Fruit fly (Drosophila melanogaster): Measurements from ENCODE around the gene moody.
A peak's percentile ranks its signal among the peaks of the same experiment; 100 is the strongest.

moody gene

dm6 chrX:2069787-2070707 is 20.1 kb upstream of the moody start:
- TF ChIP-seq CG14711 (tag; optimal IDR thresholded peaks at IDR 0.05) (no peak), bab1 (GFP tag; optimal IDR thresholded peaks at IDR 0.05) (peak; percentile 4), ovo (GFP tag; optimal IDR thresholded peaks at IDR 0.05) (peak; percentile 29), cnc (optimal IDR thresholded peaks at IDR 0.05) (peak; percentile 68 to 82), CG7045 (GFP tag; optimal IDR thresholded peaks at IDR 0.05) (no peak), CG11617 (GFP tag; optimal IDR thresholded peaks at IDR 0.05) (no peak), tj (GFP tag; optimal IDR thresholded peaks at IDR 0.05) (peak; percentile 50), Crg-1 (GFP tag; optimal IDR thresholded peaks at IDR 0.05) (no peak), Mnt (GFP tag; optimal IDR thresholded peaks at IDR 0.05) (no peak)

- TF ChIP-seq CG33017 (tag; optimal IDR thresholded peaks at IDR 0.05) (no peak), CG12768 (GFP tag; optimal IDR thresholded peaks at IDR 0.05) (no peak), tj (GFP tag; optimal IDR thresholded peaks at IDR 0.05) (no peak), CG7045 (GFP tag; optimal IDR thresholded peaks at IDR 0.05) (no peak), cnc (optimal IDR thresholded peaks at IDR 0.05) (no peak), cic (GFP tag; optimal IDR thresholded peaks at IDR 0.05) (no peak), CG14711 (tag; optimal IDR thresholded peaks at IDR 0.05) (no peak), Clk (GFP tag; optimal IDR thresholded peaks at IDR 0.05) (no peak), Crg-1 (GFP tag; optimal IDR thresholded peaks at IDR 0.05) (no peak), CG5204 (GFP tag; optimal IDR thresholded peaks at IDR 0.05) (no peak), CG11617 (GFP tag; optimal IDR thresholded peaks at IDR 0.05) (no peak), ovo (GFP tag; optimal IDR thresholded peaks at IDR 0.05) (no peak), Mnt (GFP tag; optimal IDR thresholded peaks at IDR 0.05) (no peak)
Measured at dm6 chrX:2068292-2068691, 18.4 kb upstream of the moody start, which contains the start of gene CG4194. Gene CG4194 (plus strand): TSS chrX:2068592.

DNA sequence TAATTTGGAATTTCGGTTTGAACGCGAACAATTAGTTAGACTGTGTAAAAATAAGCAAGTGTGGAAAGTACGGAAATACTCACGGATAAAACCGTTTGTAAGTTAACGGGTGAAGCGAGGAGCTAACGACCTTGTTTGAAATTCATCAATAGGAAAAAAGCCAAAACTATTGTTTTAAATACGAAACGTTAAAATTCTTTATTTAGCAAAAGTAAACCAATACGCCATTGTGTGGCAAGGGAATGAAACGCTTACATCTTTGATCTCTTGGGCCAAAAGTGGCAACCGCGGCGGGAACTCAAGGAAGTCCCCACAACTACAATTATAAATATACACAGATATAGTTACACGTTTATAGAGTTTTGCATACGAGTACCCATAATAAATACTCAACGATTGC is 16.3 kb upstream of the moody start, which contains the start of gene CG14054:
Gene CG14054, minus strand, starts transcription at position 101 of the 400 bp plus-strand sequence.
- no peak for TF ChIP-seq kay (GFP tag; ENCODE audit: borderline replicate concordance)
- TF ChIP-seq CG33017 (tag; optimal IDR thresholded peaks at IDR 0.05) = no peak

dm6 chrX:2065073-2065472 is 15.2 kb upstream of the moody start, which contains the start of gene CG4281:
Gene CG4281 (minus strand): TSS chrX:2065142.
- TF ChIP-seq tj (GFP tag; optimal IDR thresholded peaks at IDR 0.05) (peak; percentile 24), Mnt (GFP tag; optimal IDR thresholded peaks at IDR 0.05) (peak; percentile 37), bab1 (GFP tag; optimal IDR thresholded peaks at IDR 0.05) (peak; percentile 70), CG11617 (GFP tag; optimal IDR thresholded peaks at IDR 0.05) (peak; percentile 23), cnc (optimal IDR thresholded peaks at IDR 0.05) (no peak), Crg-1 (GFP tag; optimal IDR thresholded peaks at IDR 0.05) (peak; percentile 17), toe (GFP tag; optimal IDR thresholded peaks at IDR 0.05) (no peak), CG14711 (tag; optimal IDR thresholded peaks at IDR 0.05) (peak; percentile 40), CG7101 (tag; optimal IDR thresholded peaks at IDR 0.05) (peak; percentile 13)

- TF ChIP-seq Clk (GFP tag; optimal IDR thresholded peaks at IDR 0.05) (no peak), CG14711 (tag; optimal IDR thresholded peaks at IDR 0.05) (peak; percentile 62)
Measured at dm6 chrX:2061849-2062248, 11.9 kb upstream of the moody start, which contains the start of gene Sik2. Gene Sik2 (minus strand): TSS chrX:2061915.

dm6 chrX:2061119-2061518 is 11.2 kb upstream of the moody start:
- TF ChIP-seq CG14711 (tag; optimal IDR thresholded peaks at IDR 0.05) = peak; percentile 66
- TF ChIP-seq CG11617 (GFP tag; optimal IDR thresholded peaks at IDR 0.05) = peak; percentile 60
- TF ChIP-seq CG7045 (GFP tag; optimal IDR thresholded peaks at IDR 0.05) = peak; percentile 57
- no peak for TF ChIP-seq cnc (optimal IDR thresholded peaks at IDR 0.05)
- TF ChIP-seq Mnt (GFP tag; optimal IDR thresholded peaks at IDR 0.05) = peak; percentile 36
- peak; percentile 19 for TF ChIP-seq bab1 (GFP tag; optimal IDR thresholded peaks at IDR 0.05)
- no peak for TF ChIP-seq ovo (GFP tag; optimal IDR thresholded peaks at IDR 0.05)
- TF ChIP-seq CG12768 (GFP tag; optimal IDR thresholded peaks at IDR 0.05) = peak; percentile 63
- TF ChIP-seq cic (GFP tag; optimal IDR thresholded peaks at IDR 0.05) = no peak
- no peak for TF ChIP-seq CG33017 (tag; optimal IDR thresholded peaks at IDR 0.05)
- TF ChIP-seq CG5204 (GFP tag; optimal IDR thresholded peaks at IDR 0.05) = peak; percentile 60
- TF ChIP-seq CG7101 (tag; optimal IDR thresholded peaks at IDR 0.05) = peak; percentile 63
- TF ChIP-seq pad (GFP tag; optimal IDR thresholded peaks at IDR 0.05) = peak; percentile 44
- TF ChIP-seq tj (GFP tag; optimal IDR thresholded peaks at IDR 0.05) = peak; percentile 87
- peak; percentile 7 for TF ChIP-seq Crg-1 (GFP tag; optimal IDR thresholded peaks at IDR 0.05)

DNA sequence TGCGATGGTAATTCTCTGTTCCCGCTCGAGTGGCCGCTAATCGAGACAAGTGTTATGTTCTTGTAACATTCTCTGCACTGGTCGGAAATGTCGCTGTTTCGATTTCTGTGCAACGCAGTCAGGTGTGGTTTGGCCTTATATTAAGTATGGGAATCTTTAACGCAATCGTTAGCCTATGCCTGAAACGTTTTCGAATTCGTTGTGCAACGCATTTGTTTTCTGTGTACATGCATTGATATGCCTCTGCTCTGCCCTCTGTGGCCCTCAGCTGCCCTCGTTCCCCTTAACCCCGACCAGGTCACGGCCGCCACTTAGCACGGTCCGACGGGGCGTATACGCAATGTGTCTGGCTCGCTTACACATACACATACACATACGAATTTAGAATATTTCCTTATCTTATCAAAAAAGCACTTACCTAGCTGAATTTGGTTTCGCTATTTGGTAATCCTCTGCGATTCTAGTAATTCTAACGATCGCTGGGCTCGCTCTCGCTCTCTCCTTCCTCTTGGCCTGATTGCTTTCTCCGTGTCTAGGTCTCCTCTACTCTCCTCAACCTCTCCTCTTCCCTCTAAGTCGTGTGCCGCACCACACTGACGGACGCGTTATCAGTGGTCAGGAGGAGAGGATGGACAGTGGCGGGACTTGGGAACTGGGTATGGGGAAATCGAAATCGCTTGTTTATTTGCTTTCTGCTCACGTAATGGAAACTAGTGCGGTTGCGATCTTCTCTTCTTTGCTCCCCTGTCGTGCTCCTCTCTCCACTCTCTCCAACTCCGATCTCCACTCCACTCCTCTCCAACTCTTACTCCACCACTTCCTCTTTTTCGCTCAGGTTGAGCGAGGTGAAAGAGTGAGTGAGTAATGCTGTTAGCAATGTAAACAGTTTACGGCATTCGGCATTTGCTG is 888 bp downstream of the moody start:
- peak; percentile 51 for TF ChIP-seq Mnt (GFP tag; optimal IDR thresholded peaks at IDR 0.05)
- TF ChIP-seq ovo (GFP tag; optimal IDR thresholded peaks at IDR 0.05) = no peak
- no peak for TF ChIP-seq CG5204 (GFP tag; optimal IDR thresholded peaks at IDR 0.05)
- TF ChIP-seq kay (GFP tag; ENCODE audit: borderline replicate concordance) = peak; percentile 70
- TF ChIP-seq cic (GFP tag; optimal IDR thresholded peaks at IDR 0.05) = peak; percentile 53
- TF ChIP-seq pad (GFP tag; optimal IDR thresholded peaks at IDR 0.05) = peak; percentile 19
- peak; percentile 27 for TF ChIP-seq CG12768 (GFP tag; optimal IDR thresholded peaks at IDR 0.05)
